Worm (Caenorhabditis elegans) whole organism, L1 larva: ENCODE data around the gene Y39B6A.5.
A peak's percentile ranks its signal among the peaks of the same experiment; 100 is the strongest.

Experiments
- C04F5.9 ChIP-seq: sonication (generic microtip); optimal IDR thresholded peaks from 2 replicates; lab custom pipeline; 2016; ENCODE audit warnings: missing genetic modification characterization, missing compliant biosample characterization
- F16B12.6 ChIP-seq: fragments of 150-350 bp; optimal IDR thresholded peaks from 2 replicates; lab custom pipeline; 2014; ENCODE audit warnings: missing biosample characterization, missing genetic modification characterization
- Y116A8C.19 ChIP-seq: sonication (generic microtip); optimal IDR thresholded peaks from 2 replicates; lab custom pipeline; 2016; ENCODE audit warnings: missing compliant biosample characterization, missing genetic modification characterization, borderline replicate concordance
- alr-1 ChIP-seq: fragments of 200-800 bp; sonication (Bioruptor generic); optimal IDR thresholded peaks from 2 replicates; lab custom pipeline; 2018; ENCODE audit warnings: borderline replicate concordance, mild to moderate bottlenecking, missing genetic modification characterization, missing compliant biosample characterization
- aly-2 ChIP-seq: fragments of 150-350 bp; optimal IDR thresholded peaks from 2 replicates; lab custom pipeline; 2014; ENCODE audit warnings: missing biosample characterization, missing genetic modification characterization
- ama-1 ChIP-seq: fragments of 150-350 bp; optimal IDR thresholded peaks from 2 replicates; lab custom pipeline; 2014
- blmp-1 ChIP-seq: fragments of 150-350 bp; optimal IDR thresholded peaks from 2 replicates; lab custom pipeline; 2014; ENCODE audit warnings: missing biosample characterization, missing genetic modification characterization
- ceh-63 ChIP-seq: fragments of 200-800 bp; sonication (Bioruptor generic); optimal IDR thresholded peaks from 2 replicates; lab custom pipeline; 2018; ENCODE audit warnings: mild to moderate bottlenecking, missing genetic modification characterization, missing compliant biosample characterization
- ceh-8 ChIP-seq: fragments of 200-800 bp; sonication (Bioruptor generic); optimal IDR thresholded peaks from 2 replicates; lab custom pipeline; 2018; ENCODE audit warnings: mild to moderate bottlenecking, missing genetic modification characterization, moderate library complexity, missing compliant biosample characterization
- ceh-82 ChIP-seq, 3 experiments: fragments of 150-350 bp in 1 of 3; sonication (generic microtip) in 2 of 3; optimal IDR thresholded peaks; 2 replicates each; lab custom pipeline; 2014 to 2017; ENCODE audit warnings: missing biosample characterization in 3 of 3, missing genetic modification characterization in 3 of 3
- ceh-88 ChIP-seq: fragments of 200-800 bp; sonication (Bioruptor generic); IDR thresholded peaks from 2 replicates; pipeline ENCODE4 v1.3.6; 2022; ENCODE audit warnings: missing genetic modification characterization, missing compliant biosample characterization
- ces-1 ChIP-seq: fragments of 150-350 bp; optimal IDR thresholded peaks from 2 replicates; lab custom pipeline; 2014; ENCODE audit warnings: missing biosample characterization, missing genetic modification reagents, missing genetic modification characterization
- dpl-1 ChIP-seq, 3 experiments: fragments of 150-350 bp in 2 of 3; sonication (generic microtip) in 1 of 3; optimal IDR thresholded peaks; 2 replicates each; lab custom pipeline; 2014 to 2017; ENCODE audit warnings: missing biosample characterization in 3 of 3, missing genetic modification characterization in 3 of 3, missing genetic modification reagents in 3 of 3
- dsc-1 ChIP-seq: sonication (generic microtip); optimal IDR thresholded peaks from 2 replicates; lab custom pipeline; 2016; ENCODE audit warnings: mild to moderate bottlenecking, missing genetic modification characterization, missing compliant biosample characterization
- efl-1 ChIP-seq, 4 experiments: fragments of 150-350 bp; optimal IDR thresholded peaks in 3 of 4; peaks in 1 of 4; 1 replicate in 1 of 4; 2 replicates in 3 of 4; lab custom pipeline; 2014; ENCODE audit warnings: missing biosample characterization in 2 of 4, missing genetic modification characterization in 2 of 4, missing genetic modification reagents in 2 of 4
- egl-13 ChIP-seq: sonication (generic microtip); optimal IDR thresholded peaks from 2 replicates; lab custom pipeline; 2016; ENCODE audit warnings: missing genotype, missing genetic modification reagents, missing genetic modification characterization, missing compliant biosample characterization
- elt-2 ChIP-seq: sonication (generic microtip); optimal IDR thresholded peaks from 2 replicates; lab custom pipeline; 2016; ENCODE audit warnings: missing genetic modification characterization, mild to moderate bottlenecking, inconsistent platforms, missing compliant biosample characterization, missing genetic modification reagents
- elt-3 ChIP-seq, 6 experiments: fragments of 150-350 bp in 1 of 6; sonication (generic microtip); optimal IDR thresholded peaks; 2 replicates each; lab custom pipeline; 2017 to 2018; ENCODE audit warnings: missing biosample characterization in 6 of 6, missing genetic modification characterization in 6 of 6, inconsistent platforms in 1 of 6
- fkh-10 ChIP-seq: sonication (generic microtip); optimal IDR thresholded peaks from 2 replicates; lab custom pipeline; 2017; ENCODE audit warnings: missing biosample characterization, missing genetic modification reagents, missing genetic modification characterization
- fkh-4 ChIP-seq: sonication (generic microtip); optimal IDR thresholded peaks from 2 replicates; lab custom pipeline; 2016; ENCODE audit warnings: missing compliant biosample characterization, missing genetic modification characterization, borderline replicate concordance
- fkh-8 ChIP-seq: sonication (generic microtip); optimal IDR thresholded peaks from 2 replicates; lab custom pipeline; 2016; ENCODE audit warnings: mild to moderate bottlenecking, missing genetic modification characterization, missing compliant biosample characterization
- fos-1 ChIP-seq: fragments of 150-350 bp; optimal IDR thresholded peaks from 2 replicates; lab custom pipeline; 2014; ENCODE audit warnings: missing biosample characterization, missing genetic modification characterization
- hlh-17 ChIP-seq: fragments of 200-800 bp; sonication (Bioruptor generic); optimal IDR thresholded peaks from 2 replicates; lab custom pipeline; 2018; ENCODE audit warnings: missing genetic modification characterization, mild to moderate bottlenecking, missing compliant biosample characterization, moderate library complexity, borderline replicate concordance
- hlh-4 ChIP-seq: sonication (generic microtip); optimal IDR thresholded peaks from 2 replicates; lab custom pipeline; 2016; ENCODE audit warnings: mild to moderate bottlenecking, missing genetic modification characterization, missing compliant biosample characterization
- lin-14 ChIP-seq: fragments of 200-800 bp; sonication (Bioruptor generic); optimal IDR thresholded peaks from 2 replicates; lab custom pipeline; 2018; ENCODE audit warnings: mild to moderate bottlenecking, missing genetic modification characterization, moderate library complexity, missing compliant biosample characterization
- lin-15B ChIP-seq: fragments of 150-350 bp; sonication (generic microtip); optimal IDR thresholded peaks from 3 replicates; lab custom pipeline; 2014; ENCODE audit warnings: missing biosample characterization, missing genetic modification characterization
- lir-3 ChIP-seq: sonication (generic microtip); optimal IDR thresholded peaks from 2 replicates; lab custom pipeline; 2016; ENCODE audit warnings: mild to moderate bottlenecking, missing genetic modification characterization, moderate library complexity, missing compliant biosample characterization; ENCODE audit not compliant: poor library complexity
- lsy-2 ChIP-seq, 2 experiments: fragments of 150-350 bp; optimal IDR thresholded peaks; 2 replicates each; lab custom pipeline; 2014; ENCODE audit warnings: missing biosample characterization in 2 of 2, missing genetic modification characterization in 2 of 2
- mab-9 ChIP-seq: fragments of 200-800 bp; sonication (Bioruptor generic); IDR thresholded peaks from 2 replicates; pipeline ENCODE4 v1.3.6; 2022; ENCODE audit warnings: missing genetic modification reagents, missing genetic modification characterization, missing compliant biosample characterization
- mdl-1 ChIP-seq, 2 experiments: fragments of 150-350 bp; optimal IDR thresholded peaks; 2 replicates each; lab custom pipeline; 2014 to 2017; ENCODE audit warnings: missing biosample characterization in 2 of 2, missing genetic modification characterization in 2 of 2, inconsistent platforms in 1 of 2
- mep-1 ChIP-seq: fragments of 150-350 bp; optimal IDR thresholded peaks from 2 replicates; lab custom pipeline; 2014; ENCODE audit warnings: missing biosample characterization, missing genetic modification characterization
- nhr-11 ChIP-seq: fragments of 150-350 bp; optimal IDR thresholded peaks from 2 replicates; lab custom pipeline; 2014; ENCODE audit warnings: missing biosample characterization, missing genetic modification characterization
- nhr-19 ChIP-seq: fragments of 200-800 bp; sonication (Bioruptor generic); conservative IDR thresholded peaks from 2 replicates; pipeline ENCODE4 v1.3.6; 2022; ENCODE audit warnings: missing genetic modification characterization, missing compliant biosample characterization
- nhr-20 ChIP-seq: sonication (generic microtip); optimal IDR thresholded peaks from 2 replicates; lab custom pipeline; 2016; ENCODE audit warnings: mild to moderate bottlenecking, missing genetic modification characterization, missing compliant biosample characterization
- nhr-237 ChIP-seq: fragments of 150-350 bp; optimal IDR thresholded peaks from 2 replicates; lab custom pipeline; 2014; ENCODE audit warnings: missing biosample characterization, missing genetic modification characterization
- nhr-47 ChIP-seq: sonication (generic microtip); optimal IDR thresholded peaks from 2 replicates; lab custom pipeline; 2016; ENCODE audit warnings: mild to moderate bottlenecking, missing genetic modification characterization, moderate library complexity, missing compliant biosample characterization
- nhr-71 ChIP-seq: sonication (generic microtip); optimal IDR thresholded peaks from 2 replicates; lab custom pipeline; 2016; ENCODE audit warnings: mild to moderate bottlenecking, missing genetic modification characterization, moderate library complexity, missing compliant biosample characterization
- nhr-76 ChIP-seq: sonication (generic microtip); optimal IDR thresholded peaks from 2 replicates; lab custom pipeline; 2017; ENCODE audit warnings: missing biosample characterization, missing genetic modification characterization
- nhr-84 ChIP-seq: sonication (generic microtip); optimal IDR thresholded peaks from 2 replicates; lab custom pipeline; 2017; ENCODE audit warnings: missing biosample characterization, missing genetic modification characterization
- nhr-90 ChIP-seq: sonication (generic microtip); optimal IDR thresholded peaks from 2 replicates; lab custom pipeline; 2016; ENCODE audit warnings: mild to moderate bottlenecking, missing genetic modification characterization, missing compliant biosample characterization; ENCODE audit not compliant: poor library complexity
- pag-3 ChIP-seq: sonication (generic microtip); optimal IDR thresholded peaks from 2 replicates; lab custom pipeline; 2017; ENCODE audit warnings: missing genetic modification characterization, mild to moderate bottlenecking, missing compliant biosample characterization, antibody characterized with exemption, borderline replicate concordance; ENCODE audit not compliant: insufficient read depth
- pax-3 ChIP-seq: fragments of 200-800 bp; sonication (Bioruptor generic); optimal IDR thresholded peaks from 2 replicates; lab custom pipeline; 2018; ENCODE audit warnings: mild to moderate bottlenecking, missing genetic modification characterization, moderate library complexity, missing compliant biosample characterization
- rnt-1 ChIP-seq: sonication (generic microtip); optimal IDR thresholded peaks from 2 replicates; lab custom pipeline; 2016; ENCODE audit warnings: mild to moderate bottlenecking, missing genetic modification characterization, moderate library complexity, missing compliant biosample characterization
- skn-1 ChIP-seq: fragments of 150-350 bp; optimal IDR thresholded peaks from 2 replicates; lab custom pipeline; 2014; ENCODE audit warnings: missing biosample characterization, missing genetic modification characterization
- snu-23 ChIP-seq: sonication (generic microtip); optimal IDR thresholded peaks from 2 replicates; lab custom pipeline; 2016; ENCODE audit warnings: missing genetic modification characterization, missing compliant biosample characterization
- sox-4 ChIP-seq: sonication (generic microtip); optimal IDR thresholded peaks from 2 replicates; lab custom pipeline; 2016; ENCODE audit warnings: missing genetic modification characterization, missing compliant biosample characterization
- swsn-7 ChIP-seq: sonication (generic microtip); optimal IDR thresholded peaks from 2 replicates; lab custom pipeline; 2016; ENCODE audit warnings: missing genetic modification characterization, missing compliant biosample characterization
- tbx-2 ChIP-seq: sonication (generic microtip); optimal IDR thresholded peaks from 2 replicates; lab custom pipeline; 2016; ENCODE audit warnings: missing genetic modification characterization, missing compliant biosample characterization
- unc-86 ChIP-seq: sonication (generic microtip); optimal IDR thresholded peaks from 2 replicates; lab custom pipeline; 2016; ENCODE audit warnings: missing genetic modification characterization, missing compliant biosample characterization
- unc-98 ChIP-seq: fragments of 200-800 bp; sonication (Bioruptor generic); IDR thresholded peaks from 2 replicates; pipeline ENCODE4 v1.3.6; 2022; ENCODE audit warnings: missing genetic modification characterization, missing compliant biosample characterization
- xbp-1 ChIP-seq: sonication (generic microtip); optimal IDR thresholded peaks from 2 replicates; lab custom pipeline; 2016; ENCODE audit warnings: missing genetic modification characterization, missing compliant biosample characterization
- zip-4 ChIP-seq: fragments of 200-800 bp; sonication (Bioruptor generic); optimal IDR thresholded peaks from 2 replicates; lab custom pipeline; 2018; ENCODE audit warnings: mild to moderate bottlenecking, missing genetic modification characterization, moderate library complexity, missing compliant biosample characterization

The Y39B6A.5 gene

ce11 chrV:19158664-19159063 lies at the start of gene Y39B6A.5:
Y39B6A.5 (minus strand) TSS chrV:19158877.
- TF ChIP-seq nhr-19 (GFP tag; lab: Robert Waterston, UW) = peak; percentile 51
- no peak for TF ChIP-seq lir-3 (tag; lab: Kevin White, UChicago)
- peak in 1 of 2 experiments; percentile 57 for TF ChIP-seq mdl-1 (tag; optimal IDR thresholded peaks at IDR 0.05; lab: Kevin White, UChicago)
- TF ChIP-seq snu-23 (GFP tag; lab: Kevin White, UChicago) = no peak
- no peak for TF ChIP-seq lin-15B (tag; lab: Kevin White, UChicago)
- no peak for TF ChIP-seq dsc-1 (tag; lab: Kevin White, UChicago)
- TF ChIP-seq pax-3 (tag; lab: Kevin White, UChicago) = peak; percentile 80
- TF ChIP-seq ceh-88 = no peak
- no peak for TF ChIP-seq mep-1 (tag; lab: Kevin White, UChicago)
- TF ChIP-seq ceh-8 = no peak
- TF ChIP-seq nhr-20 (tag; lab: Kevin White, UChicago) = peak; percentile 69
- TF ChIP-seq C04F5.9 = no peak
- TF ChIP-seq ceh-63 (GFP tag; lab: Kevin White, UChicago) = no peak
- TF ChIP-seq fos-1 = no peak
- TF ChIP-seq sox-4 (tag; lab: Kevin White, UChicago) = no peak
- peak; percentile 61 for TF ChIP-seq lin-14
- no peak for TF ChIP-seq unc-98 (GFP tag; lab: Robert Waterston, UW)
- no peak for TF ChIP-seq hlh-17
- TF ChIP-seq Y116A8C.19 (tag; lab: Kevin White, UChicago) = no peak
- no peak for TF ChIP-seq nhr-76
- peak; percentile 19 for TF ChIP-seq blmp-1 (tag; lab: Kevin White, UChicago)
- TF ChIP-seq xbp-1 (tag; lab: Kevin White, UChicago) = no peak
- TF ChIP-seq nhr-84 = no peak
- TF ChIP-seq nhr-237 = no peak
- TF ChIP-seq alr-1 (tag; lab: Kevin White, UChicago) = no peak
- no peak for TF ChIP-seq nhr-11 (tag; lab: Kevin White, UChicago)
- TF ChIP-seq fkh-4 (tag; lab: Kevin White, UChicago) = no peak
- no peak for TF ChIP-seq ces-1 (GFP tag; lab: Kevin White, UChicago)
- TF ChIP-seq fkh-10 (GFP tag; lab: Kevin White, UChicago) = no peak
- TF ChIP-seq mab-9 (GFP tag; lab: Robert Waterston, UW) = no peak
- TF ChIP-seq dpl-1 (GFP tag; optimal IDR thresholded peaks at IDR 0.05; lab: Kevin White, UChicago) = peak in 1 of 3 experiments; percentile 20
- TF ChIP-seq ama-1 = no peak
- TF ChIP-seq nhr-90 (tag; lab: Kevin White, UChicago) = peak; percentile 71
- no peak for TF ChIP-seq tbx-2 (tag; lab: Kevin White, UChicago)
- no peak for TF ChIP-seq pag-3
- TF ChIP-seq swsn-7 (tag; lab: Kevin White, UChicago) = peak; percentile 14
- no peak for TF ChIP-seq hlh-4 (tag; lab: Kevin White, UChicago)
- no peak for TF ChIP-seq egl-13 (tag; lab: Kevin White, UChicago)
- TF ChIP-seq fkh-8 (tag; lab: Kevin White, UChicago) = no peak
- TF ChIP-seq zip-4 (GFP tag; lab: Kevin White, UChicago) = no peak
- peak; percentile 0 for TF ChIP-seq skn-1
- peak; percentile 4 to 25 for TF ChIP-seq lsy-2 (tag; optimal IDR thresholded peaks at IDR 0.05; lab: Kevin White, UChicago)
- no peak for TF ChIP-seq nhr-47
- TF ChIP-seq rnt-1 (tag; lab: Kevin White, UChicago) = no peak
- TF ChIP-seq elt-3 (tag; optimal IDR thresholded peaks at IDR 0.05; lab: Kevin White, UChicago) = peak in 1 of 6 experiments; percentile 53
- no peak for TF ChIP-seq F16B12.6 (tag; lab: Kevin White, UChicago)
- no peak for TF ChIP-seq ceh-82 (tag; optimal IDR thresholded peaks at IDR 0.05; lab: Kevin White, UChicago)
- no peak for TF ChIP-seq efl-1 (optimal IDR thresholded peaks at IDR 0.05; lab: Kevin White, UChicago)
- peak; percentile 1 to 38 for TF ChIP-seq efl-1 (GFP tag; optimal IDR thresholded peaks at IDR 0.05 in 1 of 2; lab: Kevin White, UChicago)
- TF ChIP-seq elt-2 (tag; lab: Kevin White, UChicago) = peak; percentile 100
- peak; percentile 64 for TF ChIP-seq nhr-71 (tag; lab: Kevin White, UChicago)
- no peak for TF ChIP-seq aly-2 (tag; lab: Kevin White, UChicago)
- no peak for TF ChIP-seq unc-86 (tag; lab: Kevin White, UChicago)
